Fruit fly (Drosophila melanogaster) whole organism, embryonic: ENCODE data around the gene CG12035.

Experiments used
- Asciz ChIP-seq: fragments of 200-800 bp; sonication (Bioruptor generic); optimal IDR thresholded peaks from 2 replicates; lab custom pipeline; 2017; ENCODE audit warnings: missing biosample characterization, mild to moderate bottlenecking, missing genetic modification characterization, missing genetic modification reagents
- CG12155 ChIP-seq: fragments of 200-800 bp; sonication (Bioruptor generic); optimal IDR thresholded peaks from 3 replicates; lab custom pipeline; 2016; ENCODE audit warnings: missing biosample characterization, missing genetic modification characterization
- CG13123 ChIP-seq: fragments of 200-800 bp; sonication (Bioruptor generic); optimal IDR thresholded peaks from 2 replicates; lab custom pipeline; 2016; ENCODE audit warnings: missing biosample characterization, missing genetic modification characterization
- CG15269 ChIP-seq: fragments of 200-800 bp; sonication (Bioruptor generic); optimal IDR thresholded peaks from 2 replicates; lab custom pipeline; 2018; ENCODE audit warnings: missing biosample characterization, mild to moderate bottlenecking, missing genetic modification characterization, moderate library complexity
- CG1529 ChIP-seq: fragments of 200-800 bp; sonication (Bioruptor generic); optimal IDR thresholded peaks from 3 replicates; lab custom pipeline; 2018; ENCODE audit warnings: missing biosample characterization, missing genetic modification characterization
- CG15601 ChIP-seq: fragments of 200-800 bp; sonication (Bioruptor generic); optimal IDR thresholded peaks from 3 replicates; lab custom pipeline; 2019; ENCODE audit warnings: missing biosample characterization, mild to moderate bottlenecking, missing genetic modification characterization, moderate library complexity
- CG16813 ChIP-seq: fragments of 200-800 bp; sonication (Bioruptor generic); IDR thresholded peaks from 3 replicates; pipeline ENCODE4 v1.3.6; 2022; ENCODE audit warnings: missing biosample characterization, missing genetic modification characterization; ENCODE audit not compliant: partially characterized antibody
- CG17612 ChIP-seq: fragments of 200-800 bp; sonication (Bioruptor generic); IDR thresholded peaks from 2 replicates; pipeline ENCODE4 v1.3.6; 2022; ENCODE audit warnings: missing biosample characterization, missing genetic modification characterization
- CG2712 ChIP-seq: fragments of 200-800 bp; optimal IDR thresholded peaks from 3 replicates; lab custom pipeline; 2019; ENCODE audit warnings: missing biosample characterization, mild to moderate bottlenecking, missing genetic modification characterization, moderate library complexity
- CG4282 ChIP-seq: fragments of 200-800 bp; sonication (Bioruptor generic); optimal IDR thresholded peaks from 2 replicates; lab custom pipeline; 2016; ENCODE audit warnings: missing biosample characterization, missing genetic modification characterization
- CG5180 ChIP-seq: fragments of 200-800 bp; sonication (Bioruptor generic); optimal IDR thresholded peaks from 3 replicates; lab custom pipeline; 2017; ENCODE audit warnings: missing biosample characterization, missing genetic modification characterization, mild to moderate bottlenecking, moderate library complexity, missing genetic modification reagents
- CG6175 ChIP-seq: fragments of 200-800 bp; sonication (Bioruptor generic); IDR thresholded peaks from 3 replicates; pipeline ENCODE4 v1.3.6; 2022; ENCODE audit warnings: missing biosample characterization, missing genetic modification characterization
- CG6791 ChIP-seq: fragments of 200-800 bp; sonication (Bioruptor generic); IDR thresholded peaks from 3 replicates; pipeline ENCODE4 v1.3.6; 2022; ENCODE audit warnings: missing biosample characterization, missing genetic modification characterization; ENCODE audit not compliant: partially characterized antibody
- CrebB ChIP-seq: fragments of 200-800 bp; sonication (Bioruptor generic); optimal IDR thresholded peaks from 3 replicates; lab custom pipeline; 2018; ENCODE audit warnings: missing biosample characterization, mild to moderate bottlenecking, missing genetic modification characterization
- Deaf1 ChIP-seq: fragments of 200-800 bp; optimal IDR thresholded peaks from 3 replicates; lab custom pipeline; 2019; ENCODE audit warnings: missing biosample characterization, mild to moderate bottlenecking, missing genetic modification characterization, moderate library complexity
- Dfd ChIP-seq, 2 experiments: fragments of >200 bp; optimal IDR thresholded peaks; 2 replicates each; lab custom pipeline; 2017; ENCODE audit warnings: missing biosample characterization in 2 of 2, missing genetic modification characterization in 2 of 2
- Ets97D ChIP-seq: fragments of 200-800 bp; sonication (Bioruptor generic); optimal IDR thresholded peaks from 3 replicates; lab custom pipeline; 2016; ENCODE audit warnings: missing biosample characterization, missing genetic modification characterization
- Fer3 ChIP-seq: fragments of 200-800 bp; sonication (Bioruptor generic); optimal IDR thresholded peaks from 2 replicates; lab custom pipeline; 2018; ENCODE audit warnings: missing biosample characterization, mild to moderate bottlenecking, missing genetic modification characterization, moderate library complexity
- HLH54F ChIP-seq: fragments of 200-800 bp; sonication (Bioruptor generic); optimal IDR thresholded peaks from 3 replicates; lab custom pipeline; 2016; ENCODE audit warnings: missing biosample characterization, missing genetic modification characterization
- HLHmδ ChIP-seq: fragments of 200-800 bp; sonication (Bioruptor generic); optimal IDR thresholded peaks from 2 replicates; lab custom pipeline; 2018; ENCODE audit warnings: missing biosample characterization, mild to moderate bottlenecking, missing genetic modification characterization, moderate library complexity
- Hey ChIP-seq: fragments of 200-800 bp; sonication (Bioruptor generic); optimal IDR thresholded peaks from 3 replicates; lab custom pipeline; 2018; ENCODE audit warnings: missing biosample characterization, mild to moderate bottlenecking, missing genetic modification characterization
- Hr3 ChIP-seq: fragments of 200-800 bp; sonication (Bioruptor generic); optimal IDR thresholded peaks from 3 replicates; lab custom pipeline; 2016; ENCODE audit warnings: missing biosample characterization, missing genetic modification characterization
- Lhr ChIP-seq: fragments of 200-800 bp; sonication (Bioruptor generic); optimal IDR thresholded peaks from 3 replicates; lab custom pipeline; 2017; ENCODE audit warnings: mild to moderate bottlenecking, missing biosample characterization, missing genetic modification reagents, missing genetic modification characterization
- Nf-YB ChIP-seq: fragments of 200-800 bp; sonication (Bioruptor generic); optimal IDR thresholded peaks from 3 replicates; lab custom pipeline; 2019; ENCODE audit warnings: missing biosample characterization, mild to moderate bottlenecking, missing genetic modification characterization, moderate library complexity
- Rx ChIP-seq: fragments of 200-800 bp; sonication (Bioruptor generic); IDR thresholded peaks from 2 replicates; pipeline ENCODE4 v1.3.6; 2022; ENCODE audit warnings: missing biosample characterization, missing genetic modification characterization
- Scr ChIP-seq: fragments of 200-800 bp; sonication (Bioruptor generic); IDR thresholded peaks from 2 replicates; pipeline ENCODE4 v1.3.6; 2022; ENCODE audit warnings: missing biosample characterization, missing genetic modification characterization; ENCODE audit not compliant: partially characterized antibody
- Sox102F ChIP-seq: fragments of 200-800 bp; sonication (Bioruptor generic); optimal IDR thresholded peaks from 2 replicates; lab custom pipeline; 2018; ENCODE audit warnings: missing biosample characterization, mild to moderate bottlenecking, missing genetic modification characterization, moderate library complexity
- al ChIP-seq: fragments of 200-800 bp; sonication (Bioruptor generic); IDR thresholded peaks from 2 replicates; pipeline ENCODE4 v1.3.6; 2022; ENCODE audit warnings: missing biosample characterization, missing genetic modification characterization
- aop ChIP-seq: fragments of 200-800 bp; sonication (Bioruptor generic); IDR thresholded peaks from 2 replicates; pipeline ENCODE4 v1.3.6; 2022; ENCODE audit warnings: missing biosample characterization, missing genetic modification characterization
- ap ChIP-seq: fragments of 200-800 bp; sonication (Bioruptor generic); IDR thresholded peaks from 2 replicates; pipeline ENCODE4 v1.3.6; 2022; ENCODE audit warnings: missing biosample characterization, missing genetic modification characterization
- bcd ChIP-seq: fragments of 200-800 bp; sonication (Bioruptor generic); optimal IDR thresholded peaks from 2 replicates; lab custom pipeline; 2017; ENCODE audit warnings: missing biosample characterization, mild to moderate bottlenecking, missing genetic modification characterization
- cad ChIP-seq: fragments of >200 bp; optimal IDR thresholded peaks from 2 replicates; lab custom pipeline; 2017; ENCODE audit warnings: missing biosample characterization, missing genetic modification characterization
- dimm ChIP-seq: fragments of 200-800 bp; sonication (Bioruptor generic); IDR thresholded peaks from 2 replicates; pipeline ENCODE4 v1.3.6; 2022; ENCODE audit warnings: missing biosample characterization, missing genetic modification characterization
- dysf ChIP-seq: fragments of 200-800 bp; sonication (Bioruptor generic); IDR thresholded peaks from 3 replicates; pipeline ENCODE4 v1.3.6; 2022; ENCODE audit warnings: missing biosample characterization, missing genetic modification characterization
- gem ChIP-seq: fragments of 200-800 bp; sonication (Bioruptor generic); optimal IDR thresholded peaks from 2 replicates; lab custom pipeline; 2019; ENCODE audit warnings: missing biosample characterization, mild to moderate bottlenecking, missing genetic modification characterization, moderate library complexity
- gt ChIP-seq: fragments of 200-800 bp; sonication (Bioruptor generic); IDR thresholded peaks from 2 replicates; pipeline ENCODE4 v1.3.6; 2022; ENCODE audit warnings: missing biosample characterization, missing genetic modification characterization
- hb ChIP-seq: fragments of 200-800 bp; sonication (Bioruptor generic); IDR thresholded peaks from 3 replicates; pipeline ENCODE4 v1.3.6; 2022; ENCODE audit warnings: missing biosample characterization, missing genetic modification characterization; ENCODE audit not compliant: partially characterized antibody
- insv ChIP-seq, 2 experiments: fragments of 200-800 bp; sonication (Bioruptor generic); optimal IDR thresholded peaks; 3 replicates each; lab custom pipeline; 2016 to 2018; ENCODE audit warnings: missing biosample characterization in 2 of 2, missing genetic modification characterization in 2 of 2
- nau ChIP-seq: fragments of 200-800 bp; sonication (Bioruptor generic); optimal IDR thresholded peaks from 3 replicates; lab custom pipeline; 2017; ENCODE audit warnings: missing biosample characterization, mild to moderate bottlenecking, missing genetic modification characterization, missing genetic modification reagents
- odd ChIP-seq: fragments of 200-800 bp; sonication (Bioruptor generic); optimal IDR thresholded peaks from 2 replicates; lab custom pipeline; 2017; ENCODE audit warnings: missing biosample characterization, mild to moderate bottlenecking, missing genetic modification characterization
- ro ChIP-seq: fragments of 200-800 bp; sonication (Bioruptor generic); IDR thresholded peaks from 2 replicates; pipeline ENCODE4 v1.3.6; 2022; ENCODE audit warnings: missing biosample characterization, missing genetic modification characterization
- sim ChIP-seq: fragments of 200-800 bp; sonication (Bioruptor generic); IDR thresholded peaks from 2 replicates; pipeline ENCODE4 v1.3.6; 2022; ENCODE audit warnings: missing biosample characterization, missing genetic modification characterization
- sima ChIP-seq: fragments of 200-800 bp; sonication (Bioruptor generic); optimal IDR thresholded peaks from 2 replicates; lab custom pipeline; 2016; ENCODE audit warnings: missing biosample characterization, missing genetic modification characterization
- slp2 ChIP-seq: fragments of 200-800 bp; sonication (Bioruptor generic); optimal IDR thresholded peaks from 2 replicates; lab custom pipeline; 2016; ENCODE audit warnings: missing biosample characterization, missing genetic modification characterization
- sna ChIP-seq: fragments of 200-800 bp; sonication (Bioruptor generic); IDR thresholded peaks from 2 replicates; pipeline ENCODE4 v1.3.6; 2022; ENCODE audit warnings: missing biosample characterization, missing genetic modification characterization; ENCODE audit not compliant: partially characterized antibody
- tgo ChIP-seq: fragments of 200-800 bp; sonication (Bioruptor generic); IDR thresholded peaks from 3 replicates; pipeline ENCODE4 v1.3.6; 2022; ENCODE audit warnings: missing biosample characterization, missing genetic modification characterization
- tio ChIP-seq: fragments of 200-800 bp; sonication (Bioruptor generic); optimal IDR thresholded peaks from 2 replicates; lab custom pipeline; 2017; ENCODE audit warnings: missing biosample characterization, missing genetic modification characterization, inconsistent platforms
- trh ChIP-seq: fragments of 200-800 bp; sonication (Bioruptor generic); optimal IDR thresholded peaks from 2 replicates; lab custom pipeline; 2016; ENCODE audit warnings: missing biosample characterization, missing genetic modification characterization
- zf30C ChIP-seq: fragments of 200-800 bp; sonication (Bioruptor generic); optimal IDR thresholded peaks from 3 replicates; lab custom pipeline; 2018; ENCODE audit warnings: missing biosample characterization, mild to moderate bottlenecking, missing genetic modification characterization

CG12035 gene

dm6 chr3L:1738375-1739328 lies 14.5 kb downstream of the CG12035 start, which contains the start of gene Gk2 (continued):
- TF ChIP-seq Scr (peak; percentile 48), CG4282 (no peak), cad (GFP tag; lab: Kevin White, UChicago) (no peak), Rx (no peak), CG12155 (GFP tag; lab: Kevin White, UChicago) (no peak), aop (GFP tag; lab: Robert Waterston, UW) (no peak), slp2 (GFP tag; lab: Kevin White, UChicago) (no peak), Nf-YB (GFP tag; lab: Kevin White, UChicago) (peak; percentile 96), CG13123 (GFP tag; lab: Kevin White, UChicago) (no peak), trh (no peak), CrebB (tag; lab: Kevin White, UChicago) (no peak), odd (GFP tag; lab: Kevin White, UChicago) (no peak), gem (tag; lab: Kevin White, UChicago) (no peak), Ets97D (GFP tag; lab: Kevin White, UChicago) (peak; percentile 55), CG15601 (tag; lab: Kevin White, UChicago) (no peak), sna (GFP tag; lab: Robert Waterston, UW) (peak; percentile 31; the same call in 1 of the 2 replicates), ro (no peak), insv (GFP tag; optimal IDR thresholded peaks at IDR 0.05; lab: Kevin White, UChicago) (no peak), CG2712 (peak; percentile 2), Deaf1 (tag; lab: Kevin White, UChicago) (peak; percentile 47), CG5180 (GFP tag; lab: Kevin White, UChicago) (peak; percentile 6), ap (GFP tag; lab: Robert Waterston, UW) (no peak), sima (GFP tag; lab: Kevin White, UChicago) (no peak), CG1529 (no peak), Dfd (GFP tag; optimal IDR thresholded peaks at IDR 0.05; lab: Kevin White, UChicago) (no peak), tgo (GFP tag; lab: Robert Waterston, UW) (no peak), zf30C (no peak), Asciz (GFP tag; lab: Kevin White, UChicago) (no peak), bcd (no peak), HLHmδ (GFP tag; lab: Kevin White, UChicago) (no peak), nau (GFP tag; lab: Kevin White, UChicago) (no peak), CG17612 (GFP tag; lab: Robert Waterston, UW) (no peak), Fer3 (tag; lab: Kevin White, UChicago) (peak; percentile 5), dysf (GFP tag; lab: Robert Waterston, UW) (no peak), Hey (tag; lab: Kevin White, UChicago) (no peak), dimm (GFP tag; lab: Robert Waterston, UW) (no peak), CG15269 (no peak), tio (no peak), gt (GFP tag; lab: Robert Waterston, UW) (no peak), HLH54F (GFP tag; lab: Kevin White, UChicago) (no peak), Sox102F (no peak), CG6791 (GFP tag; lab: Robert Waterston, UW) (peak; percentile 48; the same call in 1 of the 3 replicates), Hr3 (GFP tag; lab: Kevin White, UChicago) (no peak), Lhr (peak; percentile 82), hb (no peak), CG6175 (GFP tag; lab: Robert Waterston, UW) (no peak), sim (GFP tag; lab: Robert Waterston, UW) (no peak), CG16813 (GFP tag; lab: Robert Waterston, UW) (peak; percentile 56), al (GFP tag; lab: Robert Waterston, UW) (no peak)
